Worm (Caenorhabditis elegans) whole organism, L1 larva: Measurements from ENCODE around the gene glna-1.
A peak's percentile ranks its signal among the peaks of the same experiment; 100 is the strongest.

Experiments
- C04F5.9 ChIP-seq: sonication (generic microtip); optimal IDR thresholded peaks from 2 replicates; lab custom pipeline; 2016; ENCODE audit warnings: missing genetic modification characterization, missing compliant biosample characterization
- F16B12.6 ChIP-seq: fragments of 150-350 bp; optimal IDR thresholded peaks from 2 replicates; lab custom pipeline; 2014; ENCODE audit warnings: missing biosample characterization, missing genetic modification characterization
- aha-1 ChIP-seq: fragments of 150-350 bp; optimal IDR thresholded peaks from 2 replicates; lab custom pipeline; 2014; ENCODE audit warnings: missing biosample characterization, missing genetic modification characterization
- alr-1 ChIP-seq: fragments of 200-800 bp; sonication (Bioruptor generic); optimal IDR thresholded peaks from 2 replicates; lab custom pipeline; 2018; ENCODE audit warnings: borderline replicate concordance, mild to moderate bottlenecking, missing genetic modification characterization, missing compliant biosample characterization
- blmp-1 ChIP-seq: fragments of 150-350 bp; optimal IDR thresholded peaks from 2 replicates; lab custom pipeline; 2014; ENCODE audit warnings: missing biosample characterization, missing genetic modification characterization
- ceh-82 ChIP-seq, 3 experiments: fragments of 150-350 bp in 1 of 3; sonication (generic microtip) in 2 of 3; optimal IDR thresholded peaks; 2 replicates each; lab custom pipeline; 2014 to 2017; ENCODE audit warnings: missing biosample characterization in 3 of 3, missing genetic modification characterization in 3 of 3
- ets-5 ChIP-seq: fragments of 200-800 bp; sonication (Bioruptor generic); IDR thresholded peaks from 2 replicates; pipeline ENCODE4 v1.3.6; 2022; ENCODE audit warnings: missing genetic modification characterization, missing compliant biosample characterization
- fkh-4 ChIP-seq: sonication (generic microtip); optimal IDR thresholded peaks from 2 replicates; lab custom pipeline; 2016; ENCODE audit warnings: missing compliant biosample characterization, missing genetic modification characterization, borderline replicate concordance
- fkh-8 ChIP-seq: sonication (generic microtip); optimal IDR thresholded peaks from 2 replicates; lab custom pipeline; 2016; ENCODE audit warnings: mild to moderate bottlenecking, missing genetic modification characterization, missing compliant biosample characterization
- lin-14 ChIP-seq: fragments of 200-800 bp; sonication (Bioruptor generic); optimal IDR thresholded peaks from 2 replicates; lab custom pipeline; 2018; ENCODE audit warnings: mild to moderate bottlenecking, missing genetic modification characterization, moderate library complexity, missing compliant biosample characterization
- lin-35 ChIP-seq, 2 experiments: fragments of 150-350 bp; optimal IDR thresholded peaks; 2 replicates each; lab custom pipeline; 2014; ENCODE audit warnings: missing biosample characterization in 2 of 2, missing genetic modification characterization in 2 of 2, missing genetic modification reagents in 2 of 2
- lin-39 ChIP-seq: fragments of 150-350 bp; optimal IDR thresholded peaks from 2 replicates; lab custom pipeline; 2014; ENCODE audit warnings: missing biosample characterization, missing genetic modification reagents, missing genetic modification characterization
- lir-3 ChIP-seq: sonication (generic microtip); optimal IDR thresholded peaks from 2 replicates; lab custom pipeline; 2016; ENCODE audit warnings: mild to moderate bottlenecking, missing genetic modification characterization, moderate library complexity, missing compliant biosample characterization; ENCODE audit not compliant: poor library complexity
- lsy-2 ChIP-seq, 2 experiments: fragments of 150-350 bp; optimal IDR thresholded peaks; 2 replicates each; lab custom pipeline; 2014; ENCODE audit warnings: missing biosample characterization in 2 of 2, missing genetic modification characterization in 2 of 2
- mab-9 ChIP-seq: fragments of 200-800 bp; sonication (Bioruptor generic); IDR thresholded peaks from 2 replicates; pipeline ENCODE4 v1.3.6; 2022; ENCODE audit warnings: missing genetic modification reagents, missing genetic modification characterization, missing compliant biosample characterization
- nhr-12 ChIP-seq: sonication (generic microtip); optimal IDR thresholded peaks from 2 replicates; lab custom pipeline; 2017; ENCODE audit warnings: missing biosample characterization, missing genetic modification characterization
- nhr-237 ChIP-seq: fragments of 150-350 bp; optimal IDR thresholded peaks from 2 replicates; lab custom pipeline; 2014; ENCODE audit warnings: missing biosample characterization, missing genetic modification characterization
- nhr-76 ChIP-seq: sonication (generic microtip); optimal IDR thresholded peaks from 2 replicates; lab custom pipeline; 2017; ENCODE audit warnings: missing biosample characterization, missing genetic modification characterization
- nhr-77 ChIP-seq: fragments of 150-350 bp; optimal IDR thresholded peaks from 2 replicates; lab custom pipeline; 2014; ENCODE audit warnings: missing biosample characterization, missing genetic modification characterization
- nhr-85 ChIP-seq: sonication (generic microtip); peaks from one replicate; lab custom pipeline; 2016; ENCODE audit warnings: missing genetic modification characterization, inconsistent platforms, missing compliant biosample characterization
- nhr-90 ChIP-seq: sonication (generic microtip); optimal IDR thresholded peaks from 2 replicates; lab custom pipeline; 2016; ENCODE audit warnings: mild to moderate bottlenecking, missing genetic modification characterization, missing compliant biosample characterization; ENCODE audit not compliant: poor library complexity
- skn-1 ChIP-seq: fragments of 150-350 bp; optimal IDR thresholded peaks from 2 replicates; lab custom pipeline; 2014; ENCODE audit warnings: missing biosample characterization, missing genetic modification characterization
- swsn-7 ChIP-seq: sonication (generic microtip); optimal IDR thresholded peaks from 2 replicates; lab custom pipeline; 2016; ENCODE audit warnings: missing genetic modification characterization, missing compliant biosample characterization
- unc-130 ChIP-seq: fragments of 150-350 bp; optimal IDR thresholded peaks from 2 replicates; lab custom pipeline; 2017; ENCODE audit warnings: missing biosample characterization, missing genetic modification characterization, inconsistent platforms
- xbp-1 ChIP-seq: sonication (generic microtip); optimal IDR thresholded peaks from 2 replicates; lab custom pipeline; 2016; ENCODE audit warnings: missing genetic modification characterization, missing compliant biosample characterization
- zip-4 ChIP-seq: fragments of 200-800 bp; sonication (Bioruptor generic); optimal IDR thresholded peaks from 2 replicates; lab custom pipeline; 2018; ENCODE audit warnings: mild to moderate bottlenecking, missing genetic modification characterization, moderate library complexity, missing compliant biosample characterization
- ztf-11 ChIP-seq, 2 experiments: sonication (generic microtip); optimal IDR thresholded peaks; 2 replicates each; lab custom pipeline; 2016 to 2017; ENCODE audit warnings: missing genetic modification characterization in 2 of 2, missing biosample characterization in 1 of 2, missing compliant biosample characterization in 1 of 2

Gene glna-1

ce11 chrII:14728119-14728518 is 5.2 kb downstream of the glna-1 start:
- TF ChIP-seq unc-130 = no peak
- no peak for TF ChIP-seq ets-5 (GFP tag; lab: Robert Waterston, UW)
- TF ChIP-seq fkh-4 = no peak
- no peak for TF ChIP-seq lin-14 (GFP tag; lab: Kevin White, UChicago)
- no peak for TF ChIP-seq lin-35 (GFP tag; optimal IDR thresholded peaks at IDR 0.05; lab: Kevin White, UChicago)
- TF ChIP-seq aha-1 (tag; lab: Kevin White, UChicago) = no peak
- TF ChIP-seq fkh-8 (tag; lab: Kevin White, UChicago) = no peak
- TF ChIP-seq alr-1 = no peak

DNA sequence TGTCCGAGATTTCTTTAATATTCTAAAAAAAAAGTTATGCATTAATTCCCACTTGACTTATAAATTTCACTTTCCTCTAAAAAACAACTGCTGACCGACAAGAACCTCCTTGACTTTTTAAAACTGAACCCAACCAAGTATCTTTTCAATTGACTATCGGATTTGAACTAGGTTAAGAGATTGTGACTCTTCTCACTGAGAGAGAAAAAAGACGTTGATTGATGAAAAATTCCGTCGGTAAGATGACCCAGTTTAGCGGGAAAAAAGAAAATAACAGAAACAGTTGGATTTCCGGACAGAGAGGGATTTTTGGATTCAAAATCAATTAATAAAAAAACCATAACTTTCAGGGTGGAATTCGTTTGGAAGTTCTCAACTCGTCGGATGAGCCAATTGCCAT is 26.8 kb downstream of the glna-1 start:
- TF ChIP-seq blmp-1 (tag; lab: Kevin White, UChicago) (peak; percentile 81), nhr-90 (tag; lab: Kevin White, UChicago) (no peak)

ce11 chrII:14705956-14706355 is 27.4 kb downstream of the glna-1 start:
- TF ChIP-seq blmp-1 (tag; lab: Kevin White, UChicago) (peak; percentile 6), nhr-12 (no peak)

ce11 chrII:14705215-14705614 is 28.1 kb downstream of the glna-1 start, which contains the start of gene C09F9.2:
TSS of gene C09F9.2 (plus strand) at chrII:14705515.
- no peak for TF ChIP-seq ceh-82 (tag; optimal IDR thresholded peaks at IDR 0.05; lab: Kevin White, UChicago)
- TF ChIP-seq fkh-8 (tag; lab: Kevin White, UChicago) = no peak
- TF ChIP-seq xbp-1 (tag; lab: Kevin White, UChicago) = no peak
- no peak for TF ChIP-seq nhr-77
- TF ChIP-seq C04F5.9 (tag; lab: Kevin White, UChicago) = no peak
- TF ChIP-seq mab-9 (GFP tag; lab: Robert Waterston, UW) = no peak
- no peak for TF ChIP-seq lsy-2 (tag; optimal IDR thresholded peaks at IDR 0.05; lab: Kevin White, UChicago)
- no peak for TF ChIP-seq lir-3 (tag; lab: Kevin White, UChicago)
- TF ChIP-seq skn-1 (tag; lab: Kevin White, UChicago) = no peak
- TF ChIP-seq lin-39 (tag; lab: Kevin White, UChicago) = no peak
- TF ChIP-seq nhr-237 = no peak
- no peak for TF ChIP-seq F16B12.6 (tag; lab: Kevin White, UChicago)
- TF ChIP-seq nhr-85 = no peak
- TF ChIP-seq swsn-7 (tag; lab: Kevin White, UChicago) = no peak
- TF ChIP-seq ztf-11 (tag; optimal IDR thresholded peaks at IDR 0.05; lab: Kevin White, UChicago) = no peak
- no peak for TF ChIP-seq zip-4 (GFP tag; lab: Kevin White, UChicago)
- TF ChIP-seq, all 84 proteins: peak for 0

ce11 chrII:14704204-14704603 is 29.1 kb downstream of the glna-1 start:
- TF ChIP-seq swsn-7 (tag; lab: Kevin White, UChicago) (no peak), blmp-1 (tag; lab: Kevin White, UChicago) (peak; percentile 59)

DNA sequence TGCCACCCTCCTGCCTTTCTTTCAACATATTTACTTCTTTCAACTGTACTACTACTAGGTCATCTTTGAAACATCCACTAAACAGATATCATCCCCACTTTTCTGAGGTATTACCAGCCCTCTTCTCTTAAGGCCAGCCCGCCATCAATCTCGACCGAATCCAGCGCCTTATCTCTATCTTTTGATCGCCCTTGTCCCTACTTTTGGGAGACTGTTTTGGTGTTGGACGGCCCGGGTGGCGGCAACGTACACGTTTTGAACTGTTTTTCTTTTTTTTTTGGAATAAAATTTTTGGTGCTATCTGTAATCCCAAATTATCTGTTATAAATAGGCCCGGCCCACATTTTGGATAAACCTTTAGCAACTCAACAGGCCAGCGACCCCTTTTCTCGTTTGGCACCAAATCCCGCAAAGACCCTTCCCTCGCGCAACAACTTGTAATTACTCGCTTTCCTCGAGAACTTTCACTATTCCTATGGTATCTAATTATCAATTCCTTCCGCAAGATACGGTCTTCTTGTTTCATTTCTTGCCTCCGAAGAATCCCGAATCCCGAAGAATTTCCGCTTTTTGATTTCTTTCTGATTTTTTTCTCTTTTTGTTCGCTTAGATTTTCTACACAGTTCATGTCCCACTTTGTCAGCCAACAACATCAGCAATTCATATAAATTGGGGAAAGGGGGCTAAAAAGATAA is 29.9 kb downstream of the glna-1 start:
- no peak for TF ChIP-seq nhr-76
- peak; percentile 90 for TF ChIP-seq blmp-1 (tag; lab: Kevin White, UChicago)
- TF ChIP-seq nhr-85 = peak; percentile 60

- no peak for TF ChIP-seq ztf-11 (tag; optimal IDR thresholded peaks at IDR 0.05; lab: Kevin White, UChicago)
- peak; percentile 95 for TF ChIP-seq blmp-1 (tag; lab: Kevin White, UChicago)
Measured at ce11 chrII:14701581-14701980, 31.7 kb downstream of the glna-1 start.
